Fruit fly (Drosophila melanogaster) whole organism, embryonic: ENCODE results near the gene CG43938.

Source experiments
- Awh ChIP-seq: fragments of 200-800 bp; sonication (Bioruptor generic); IDR thresholded peaks from 2 replicates; pipeline ENCODE4, ENCODE4 v1.3.6; 2022; ENCODE audit warnings: missing biosample characterization, missing genetic modification characterization
- CG10147 ChIP-seq: fragments of 200-800 bp; sonication (Bioruptor generic); optimal IDR thresholded peaks from 2 replicates; lab custom pipeline; 2019; ENCODE audit warnings: missing biosample characterization, mild to moderate bottlenecking, missing genetic modification characterization, moderate library complexity
- CG11456 ChIP-seq: fragments of 200-800 bp; sonication (Bioruptor generic); IDR thresholded peaks from 3 replicates; pipeline ENCODE4 v1.3.6; 2022; ENCODE audit warnings: missing biosample characterization, missing genetic modification characterization
- CG11504 ChIP-seq: fragments of 200-800 bp; sonication (Bioruptor generic); optimal IDR thresholded peaks from 3 replicates; lab custom pipeline; 2019; ENCODE audit warnings: missing biosample characterization, mild to moderate bottlenecking, missing genetic modification characterization, moderate library complexity
- CG13296 ChIP-seq: fragments of 200-800 bp; sonication (Bioruptor generic); optimal IDR thresholded peaks from 3 replicates; lab custom pipeline; 2018; ENCODE audit warnings: missing biosample characterization, mild to moderate bottlenecking, missing genetic modification characterization
- CG1602 ChIP-seq: fragments of 200-800 bp; sonication (Bioruptor generic); optimal IDR thresholded peaks from 3 replicates; lab custom pipeline; 2016; ENCODE audit warnings: missing biosample characterization, missing genetic modification characterization
- CG1647 ChIP-seq: fragments of 200-800 bp; sonication (Bioruptor generic); optimal IDR thresholded peaks from 3 replicates; lab custom pipeline; 2016; ENCODE audit warnings: missing biosample characterization, missing genetic modification characterization
- CG17361 ChIP-seq: fragments of 200-800 bp; sonication (Bioruptor generic); IDR thresholded peaks from 3 replicates; pipeline ENCODE4 v1.3.6; 2022; ENCODE audit warnings: missing biosample characterization, missing genetic modification characterization
- CG17568 ChIP-seq: fragments of 200-800 bp; sonication (Bioruptor generic); optimal IDR thresholded peaks from 2 replicates; lab custom pipeline; 2018; ENCODE audit warnings: missing biosample characterization, mild to moderate bottlenecking, missing genetic modification characterization, moderate library complexity
- CG17802 ChIP-seq: fragments of 200-800 bp; sonication (Bioruptor generic); optimal IDR thresholded peaks from 2 replicates; lab custom pipeline; 2018; ENCODE audit warnings: missing biosample characterization, mild to moderate bottlenecking, missing genetic modification characterization, moderate library complexity
- CG17829 ChIP-seq: fragments of 200-800 bp; optimal IDR thresholded peaks from 2 replicates; lab custom pipeline; 2019; ENCODE audit warnings: missing biosample characterization, mild to moderate bottlenecking, missing genetic modification characterization, moderate library complexity
- CG18619 ChIP-seq: fragments of 200-800 bp; sonication (Bioruptor generic); optimal IDR thresholded peaks from 3 replicates; lab custom pipeline; 2017; ENCODE audit warnings: missing biosample characterization, mild to moderate bottlenecking, missing genetic modification characterization
- CG2678 ChIP-seq: fragments of 200-800 bp; sonication (Bioruptor generic); optimal IDR thresholded peaks from 3 replicates; lab custom pipeline; 2019; ENCODE audit warnings: missing biosample characterization, mild to moderate bottlenecking, missing genetic modification characterization, moderate library complexity
- CG2875 ChIP-seq: fragments of 200-800 bp; sonication (Bioruptor generic); optimal IDR thresholded peaks from 2 replicates; lab custom pipeline; 2017; ENCODE audit warnings: missing biosample characterization, mild to moderate bottlenecking, missing genetic modification characterization, missing genetic modification reagents
- CG30403 ChIP-seq: fragments of 200-800 bp; sonication (Bioruptor generic); optimal IDR thresholded peaks from 3 replicates; lab custom pipeline; 2016; ENCODE audit warnings: missing biosample characterization, missing genetic modification characterization
- CG3407 ChIP-seq: fragments of 200-800 bp; sonication (Bioruptor generic); optimal IDR thresholded peaks from 2 replicates; lab custom pipeline; 2018; ENCODE audit warnings: missing biosample characterization, mild to moderate bottlenecking, missing genetic modification characterization
- CG34376 ChIP-seq: fragments of 200-800 bp; sonication (Bioruptor generic); optimal IDR thresholded peaks from 2 replicates; lab custom pipeline; 2018; ENCODE audit warnings: missing biosample characterization, mild to moderate bottlenecking, missing genetic modification characterization
- CG3726 ChIP-seq: fragments of 200-800 bp; sonication (Bioruptor generic); IDR thresholded peaks from 3 replicates; pipeline ENCODE4, ENCODE4 v1.3.6; 2022; ENCODE audit warnings: missing biosample characterization, missing genetic modification characterization
- CG43689 ChIP-seq: fragments of 200-800 bp; sonication (Bioruptor generic); IDR thresholded peaks from 2 replicates; pipeline ENCODE4 v1.3.6; 2022; ENCODE audit warnings: missing biosample characterization, missing genetic modification characterization
- CG5245 ChIP-seq: fragments of 200-800 bp; sonication (Bioruptor generic); optimal IDR thresholded peaks from 3 replicates; lab custom pipeline; 2016; ENCODE audit warnings: missing biosample characterization, missing genetic modification characterization
- CG6765 ChIP-seq: fragments of 200-800 bp; sonication (Bioruptor generic); optimal IDR thresholded peaks from 3 replicates; lab custom pipeline; 2017; ENCODE audit warnings: missing biosample characterization, mild to moderate bottlenecking, missing genetic modification characterization
- CG6813 ChIP-seq: fragments of 200-800 bp; sonication (Bioruptor generic); optimal IDR thresholded peaks from 2 replicates; lab custom pipeline; 2017; ENCODE audit warnings: missing biosample characterization, missing genetic modification characterization, mild to moderate bottlenecking, moderate library complexity, missing genetic modification reagents
- CG7357 ChIP-seq: fragments of 200-800 bp; sonication (Bioruptor generic); IDR thresholded peaks from 3 replicates; pipeline ENCODE4 v1.3.6; 2022; ENCODE audit warnings: missing biosample characterization, missing genetic modification characterization
- CG8478 ChIP-seq: fragments of >200 bp; optimal IDR thresholded peaks from 2 replicates; lab custom pipeline; 2018
- CG9817 ChIP-seq: fragments of 200-800 bp; sonication (Bioruptor generic); optimal IDR thresholded peaks from 2 replicates; lab custom pipeline; 2018; ENCODE audit warnings: missing biosample characterization, mild to moderate bottlenecking, missing genetic modification characterization, moderate library complexity
- CG9932 ChIP-seq: fragments of 200-800 bp; sonication (Bioruptor generic); IDR thresholded peaks from 2 replicates; pipeline ENCODE4 v1.3.6; 2022; ENCODE audit warnings: missing biosample characterization, missing genetic modification characterization
- CkIIα-i1 ChIP-seq: fragments of 200-800 bp; sonication (Bioruptor generic); IDR thresholded peaks from 2 replicates; pipeline ENCODE4 v1.3.6; 2022; ENCODE audit warnings: missing biosample characterization, missing genetic modification characterization
- D19B ChIP-seq: fragments of 200-800 bp; sonication (Bioruptor generic); optimal IDR thresholded peaks from 2 replicates; lab custom pipeline; 2017; ENCODE audit warnings: missing biosample characterization, mild to moderate bottlenecking, missing genetic modification characterization
- Dbx ChIP-seq: fragments of 200-800 bp; sonication (Bioruptor generic); IDR thresholded peaks from 3 replicates; pipeline ENCODE4 v1.3.6; 2022; ENCODE audit warnings: missing biosample characterization, missing genetic modification characterization
- E2f1 ChIP-seq: fragments of 200-800 bp; sonication (Bioruptor generic); IDR thresholded peaks from 2 replicates; pipeline ENCODE4 v1.3.6; 2022; ENCODE audit warnings: missing biosample characterization, missing genetic modification characterization
- Ets65A ChIP-seq: fragments of 200-800 bp; sonication (Bioruptor generic); peaks from one replicate; lab custom pipeline; 2016; ENCODE audit warnings: missing biosample characterization, missing genetic modification characterization
- Ets97D ChIP-seq: fragments of 200-800 bp; sonication (Bioruptor generic); optimal IDR thresholded peaks from 3 replicates; lab custom pipeline; 2016; ENCODE audit warnings: missing biosample characterization, missing genetic modification characterization
- Fer1 ChIP-seq: fragments of 200-800 bp; sonication (Bioruptor generic); optimal IDR thresholded peaks from 2 replicates; lab custom pipeline; 2017; ENCODE audit warnings: missing biosample characterization, mild to moderate bottlenecking, missing genetic modification characterization
- MBD-R2 ChIP-seq: fragments of 200-800 bp; sonication (Bioruptor generic); IDR thresholded peaks from 2 replicates; pipeline ENCODE4 v1.3.6; 2022; ENCODE audit warnings: missing biosample characterization, missing genetic modification characterization
- NC2α ChIP-seq: fragments of 200-800 bp; sonication (Bioruptor generic); optimal IDR thresholded peaks from 2 replicates; lab custom pipeline; 2016; ENCODE audit warnings: missing biosample characterization, missing genetic modification characterization
- Nf-YC ChIP-seq: fragments of 200-800 bp; optimal IDR thresholded peaks from 3 replicates; lab custom pipeline; 2019; ENCODE audit warnings: missing biosample characterization, mild to moderate bottlenecking, missing genetic modification characterization, moderate library complexity
- Poxn ChIP-seq: fragments of 200-800 bp; sonication (Bioruptor generic); IDR thresholded peaks from 2 replicates; pipeline ENCODE4 v1.3.6; 2022; ENCODE audit warnings: missing biosample characterization, missing genetic modification characterization
- Spps ChIP-seq: fragments of 200-800 bp; sonication (Bioruptor generic); optimal IDR thresholded peaks from 2 replicates; lab custom pipeline; 2018; ENCODE audit warnings: missing biosample characterization, mild to moderate bottlenecking, missing genetic modification characterization
- abd-A ChIP-seq: fragments of 200-800 bp; sonication (Bioruptor generic); optimal IDR thresholded peaks from 3 replicates; lab custom pipeline; 2019; ENCODE audit warnings: missing biosample characterization, mild to moderate bottlenecking, missing genetic modification characterization, moderate library complexity
- btn ChIP-seq: fragments of 200-800 bp; sonication (Bioruptor generic); optimal IDR thresholded peaks from 2 replicates; lab custom pipeline; 2016; ENCODE audit warnings: missing biosample characterization, missing genetic modification characterization
- chn ChIP-seq: fragments of 200-800 bp; sonication (Bioruptor generic); optimal IDR thresholded peaks from 2 replicates; lab custom pipeline; 2016; ENCODE audit warnings: missing biosample characterization, missing genetic modification characterization
- gcm ChIP-seq: fragments of 200-800 bp; sonication (Bioruptor generic); optimal IDR thresholded peaks from 2 replicates; lab custom pipeline; 2019; ENCODE audit warnings: missing biosample characterization, mild to moderate bottlenecking, missing genetic modification characterization, moderate library complexity
- gt ChIP-seq: fragments of 200-800 bp; sonication (Bioruptor generic); IDR thresholded peaks from 2 replicates; pipeline ENCODE4 v1.3.6; 2022; ENCODE audit warnings: missing biosample characterization, missing genetic modification characterization
- nom ChIP-seq: fragments of 200-800 bp; sonication (Bioruptor generic); optimal IDR thresholded peaks from 2 replicates; lab custom pipeline; 2017; ENCODE audit warnings: missing biosample characterization, missing genetic modification characterization, mild to moderate bottlenecking, moderate library complexity, missing genetic modification reagents
- sim ChIP-seq: fragments of 200-800 bp; sonication (Bioruptor generic); IDR thresholded peaks from 2 replicates; pipeline ENCODE4 v1.3.6; 2022; ENCODE audit warnings: missing biosample characterization, missing genetic modification characterization
- slp2 ChIP-seq: fragments of 200-800 bp; sonication (Bioruptor generic); optimal IDR thresholded peaks from 2 replicates; lab custom pipeline; 2016; ENCODE audit warnings: missing biosample characterization, missing genetic modification characterization
- sob ChIP-seq: fragments of 200-800 bp; sonication (Bioruptor generic); IDR thresholded peaks from 2 replicates; pipeline ENCODE4 v1.3.6; 2022; ENCODE audit warnings: missing biosample characterization, missing genetic modification characterization
- ssp ChIP-seq: fragments of 200-800 bp; sonication (Bioruptor generic); IDR thresholded peaks from 2 replicates; pipeline ENCODE4 v1.3.6; 2022; ENCODE audit warnings: missing biosample characterization, missing genetic modification characterization
- ttk ChIP-seq: fragments of 200-800 bp; sonication (Bioruptor generic); IDR thresholded peaks from 2 replicates; pipeline ENCODE4 v2.1.2; 2022; ENCODE audit warnings: missing biosample characterization, missing genetic modification characterization
- usp ChIP-seq: fragments of >200 bp; optimal IDR thresholded peaks from 2 replicates; lab custom pipeline; 2017; ENCODE audit warnings: missing biosample characterization, missing genetic modification characterization

The CG43938 gene

DNA sequence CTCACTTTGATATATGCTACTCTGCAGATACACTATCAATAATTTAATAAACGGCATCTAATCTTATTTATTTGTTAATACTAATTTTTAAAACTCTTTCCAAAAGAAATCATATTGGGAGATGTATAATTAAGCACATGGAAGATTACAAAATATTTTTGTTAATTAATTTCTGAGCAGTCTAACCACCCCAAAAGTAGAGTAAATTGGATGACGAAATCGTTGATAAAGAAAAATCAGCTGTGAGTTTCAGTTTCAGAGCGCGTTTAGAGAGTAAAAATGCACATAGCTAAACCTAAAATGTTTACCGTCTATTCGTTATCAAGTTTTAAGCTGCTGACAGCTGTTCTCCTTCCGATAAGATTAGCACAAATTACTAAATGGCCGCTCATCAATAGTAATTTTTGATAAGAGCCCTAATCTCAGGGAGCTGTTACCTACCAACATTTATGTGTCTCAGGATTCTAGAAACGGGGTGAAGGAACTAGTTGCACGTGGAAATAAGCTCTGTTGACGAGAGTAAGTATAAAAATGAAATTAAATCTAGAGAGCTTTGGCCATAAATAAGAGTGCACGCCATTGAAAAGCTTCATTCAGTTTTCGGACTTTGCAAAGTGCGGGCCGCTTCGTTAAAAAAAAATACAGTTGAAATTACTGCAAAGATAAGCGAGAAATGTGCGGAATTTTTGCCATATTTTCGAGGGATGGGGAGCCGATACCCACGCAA is 51.2 kb downstream of the CG43938 start, which contains the start of the genes chb and AsnS (continued):
- TF ChIP-seq CG11504 (tag; lab: Kevin White, UChicago) = peak; percentile 95
- TF ChIP-seq CG1647 (GFP tag; lab: Kevin White, UChicago) = peak; percentile 63
- peak; percentile 87 for TF ChIP-seq CG10147 (GFP tag; lab: Kevin White, UChicago)
- peak; percentile 92 for TF ChIP-seq CG17361 (GFP tag; lab: Robert Waterston, UW)
- TF ChIP-seq CkIIα-i1 (GFP tag; lab: Robert Waterston, UW) = peak; percentile 44; the same call in 1 of the 2 replicates
- no peak for TF ChIP-seq usp (GFP tag; lab: Kevin White, UChicago)
- peak; percentile 77 for TF ChIP-seq CG43689 (GFP tag; lab: Robert Waterston, UW)
- peak; percentile 84 for TF ChIP-seq sim (GFP tag; lab: Robert Waterston, UW)
- peak; percentile 89 for TF ChIP-seq CG30403 (GFP tag; lab: Kevin White, UChicago)
- TF ChIP-seq CG6765 (GFP tag; lab: Kevin White, UChicago) = peak; percentile 63
- peak; percentile 89 for TF ChIP-seq Fer1 (GFP tag; lab: Kevin White, UChicago)
- peak; percentile 53 for TF ChIP-seq Nf-YC (tag; lab: Kevin White, UChicago)
- peak; percentile 62 for TF ChIP-seq CG2875 (GFP tag; lab: Kevin White, UChicago)
- TF ChIP-seq Dbx (GFP tag; lab: Robert Waterston, UW) = peak; percentile 88
- TF ChIP-seq CG13296 (GFP tag; lab: Kevin White, UChicago) = peak; percentile 76
- TF ChIP-seq Awh (GFP tag; lab: Robert Waterston, UW) = peak; percentile 95
- TF ChIP-seq gcm (GFP tag; lab: Kevin White, UChicago) = peak; percentile 86
- peak; percentile 6 for TF ChIP-seq nom (GFP tag; lab: Kevin White, UChicago)
- TF ChIP-seq E2f1 (GFP tag; lab: Robert Waterston, UW) = peak; percentile 96
- TF ChIP-seq D19B (GFP tag; lab: Kevin White, UChicago) = peak; percentile 68
- TF ChIP-seq CG34376 (GFP tag; lab: Kevin White, UChicago) = peak; percentile 81
- TF ChIP-seq CG1602 (GFP tag; lab: Kevin White, UChicago) = peak; percentile 81
- TF ChIP-seq slp2 = peak; percentile 73
- TF ChIP-seq CG17568 (GFP tag; lab: Kevin White, UChicago) = peak; percentile 84
- TF ChIP-seq CG6813 (GFP tag; lab: Kevin White, UChicago) = peak; percentile 72
- peak; percentile 58 for TF ChIP-seq gt (GFP tag; lab: Robert Waterston, UW)
- TF ChIP-seq chn (GFP tag; lab: Kevin White, UChicago) = peak; percentile 66
- TF ChIP-seq CG11456 (GFP tag; lab: Robert Waterston, UW) = peak; percentile 91
- TF ChIP-seq ssp (GFP tag; lab: Robert Waterston, UW) = peak; percentile 79
- TF ChIP-seq abd-A (tag; lab: Kevin White, UChicago) = no peak
- peak; percentile 39 for TF ChIP-seq Ets65A (GFP tag; lab: Kevin White, UChicago)
- peak; percentile 66 for TF ChIP-seq Spps (tag; lab: Kevin White, UChicago)
- TF ChIP-seq sob (GFP tag; lab: Robert Waterston, UW) = peak; percentile 89
- peak; percentile 20 for TF ChIP-seq NC2α
- peak; percentile 95 for TF ChIP-seq CG2678 (tag; lab: Kevin White, UChicago)
- TF ChIP-seq CG7357 (GFP tag; lab: Robert Waterston, UW) = peak; percentile 76
- TF ChIP-seq CG3407 (GFP tag; lab: Kevin White, UChicago) = peak; percentile 76
- TF ChIP-seq CG9817 (tag; lab: Kevin White, UChicago) = peak; percentile 90
- TF ChIP-seq btn (GFP tag; lab: Kevin White, UChicago) = peak; percentile 48
- TF ChIP-seq CG9932 = peak; percentile 91
- peak; percentile 69 for TF ChIP-seq CG5245 (GFP tag; lab: Kevin White, UChicago)
- peak; percentile 81 for TF ChIP-seq CG3726 (GFP tag; lab: Robert Waterston, UW)
- no peak for TF ChIP-seq CG8478 (lab: Kevin White, UChicago)
- TF ChIP-seq Ets97D = peak; percentile 9
- TF ChIP-seq Poxn (GFP tag; lab: Robert Waterston, UW) = peak; percentile 26; the same call in 1 of the 2 replicates
- TF ChIP-seq CG18619 = peak; percentile 85
- peak; percentile 52 for TF ChIP-seq MBD-R2 (GFP tag; lab: Robert Waterston, UW)
- peak; percentile 81 for TF ChIP-seq CG17829 (tag; lab: Kevin White, UChicago)
- peak; percentile 92 for TF ChIP-seq ttk (GFP tag; lab: Robert Waterston, UW)
- TF ChIP-seq CG17802 (tag; lab: Kevin White, UChicago) = peak; percentile 62
